Worm (Caenorhabditis elegans) whole organism, young adult: ENCODE results near the gene ech-2.
A peak's percentile ranks its signal among the peaks of the same experiment; 100 is the strongest.

Experiments
- B0336.3 ChIP-seq: fragments of 200-800 bp; sonication (Bioruptor generic); IDR thresholded peaks from 2 replicates; pipeline ENCODE4 v1.3.6; 2022; ENCODE audit warnings: missing genetic modification characterization, missing compliant biosample characterization
- C17E4.6 ChIP-seq: fragments of 200-800 bp; sonication (Bioruptor generic); IDR thresholded peaks from 2 replicates; pipeline ENCODE4 v1.3.6; 2022; ENCODE audit warnings: missing genetic modification reagents, missing genetic modification characterization, missing compliant biosample characterization
- F10E7.11 ChIP-seq: sonication (generic microtip); optimal IDR thresholded peaks from 2 replicates; lab custom pipeline; 2017; ENCODE audit warnings: mild to moderate bottlenecking, missing genetic modification characterization, moderate library complexity, missing compliant biosample characterization
- F39B2.1 ChIP-seq: fragments of 200-800 bp; sonication (Bioruptor generic); IDR thresholded peaks from 2 replicates; pipeline ENCODE4 v1.3.6; 2022; ENCODE audit warnings: missing genetic modification reagents, missing genetic modification characterization, missing compliant biosample characterization
- T07F8.4 ChIP-seq: sonication (generic microtip); optimal IDR thresholded peaks from 2 replicates; lab custom pipeline; 2016; ENCODE audit warnings: mild to moderate bottlenecking, missing genetic modification characterization, moderate library complexity, missing compliant biosample characterization
- T26A5.8 ChIP-seq: sonication (generic microtip); optimal IDR thresholded peaks from 2 replicates; lab custom pipeline; 2016; ENCODE audit warnings: missing genetic modification characterization, missing compliant biosample characterization
- Y53F4B.3 ChIP-seq: fragments of 200-800 bp; sonication (Bioruptor generic); IDR thresholded peaks from 2 replicates; pipeline ENCODE4 v1.3.6; 2022; ENCODE audit warnings: missing genetic modification reagents, missing genetic modification characterization, missing compliant biosample characterization
- Y53G8AR.9 ChIP-seq: fragments of 200-800 bp; sonication (Bioruptor generic); conservative IDR thresholded peaks from 2 replicates; pipeline ENCODE4 v1.3.6; 2022; ENCODE audit warnings: missing genetic modification reagents, missing genetic modification characterization, missing compliant biosample characterization
- aptf-3 ChIP-seq: fragments of 200-800 bp; sonication (Bioruptor generic); IDR thresholded peaks from 2 replicates; pipeline ENCODE4 v1.3.6; 2022; ENCODE audit warnings: missing genetic modification characterization, missing compliant biosample characterization
- attf-3 ChIP-seq: fragments of 200-800 bp; sonication (Bioruptor generic); conservative IDR thresholded peaks from 2 replicates; pipeline ENCODE4 v1.3.6; 2022; ENCODE audit warnings: missing genetic modification reagents, missing genetic modification characterization, missing compliant biosample characterization
- attf-5 ChIP-seq: fragments of 200-800 bp; sonication (Bioruptor generic); optimal IDR thresholded peaks from 2 replicates; lab custom pipeline; 2018; ENCODE audit warnings: mild to moderate bottlenecking, missing genetic modification characterization, missing compliant biosample characterization
- ceh-27 ChIP-seq: fragments of 200-800 bp; sonication (Bioruptor generic); optimal IDR thresholded peaks from 2 replicates; lab custom pipeline; 2018; ENCODE audit warnings: mild to moderate bottlenecking, missing genetic modification characterization, moderate library complexity, missing compliant biosample characterization
- ceh-40 ChIP-seq: fragments of 200-800 bp; sonication (Bioruptor generic); IDR thresholded peaks from 2 replicates; pipeline ENCODE4 v1.3.6; 2022; ENCODE audit warnings: missing genetic modification characterization, missing compliant biosample characterization
- chd-7 ChIP-seq: sonication (generic microtip); optimal IDR thresholded peaks from 2 replicates; lab custom pipeline; 2016; ENCODE audit warnings: mild to moderate bottlenecking, missing genetic modification characterization, moderate library complexity, missing compliant biosample characterization
- die-1 ChIP-seq: sonication (generic microtip); optimal IDR thresholded peaks from 2 replicates; lab custom pipeline; 2016; ENCODE audit warnings: missing genotype, mild to moderate bottlenecking, missing genetic modification characterization, missing compliant biosample characterization
- efl-1 ChIP-seq: fragments of 150-350 bp; optimal IDR thresholded peaks from 2 replicates; lab custom pipeline; 2014; ENCODE audit warnings: missing biosample characterization, missing genetic modification reagents, missing genetic modification characterization
- egl-44 ChIP-seq: fragments of 200-800 bp; sonication (Bioruptor generic); IDR thresholded peaks from 2 replicates; pipeline ENCODE4 v1.3.6; 2022; ENCODE audit warnings: missing genetic modification reagents, missing genetic modification characterization, missing compliant biosample characterization
- fkh-3 ChIP-seq: sonication (generic microtip); optimal IDR thresholded peaks from 2 replicates; lab custom pipeline; 2016; ENCODE audit warnings: mild to moderate bottlenecking, missing genetic modification characterization, missing compliant biosample characterization
- hlh-12 ChIP-seq: sonication (generic microtip); optimal IDR thresholded peaks from 2 replicates; lab custom pipeline; 2016; ENCODE audit warnings: missing genetic modification characterization, missing compliant biosample characterization
- hmg-1.2 ChIP-seq: fragments of 200-800 bp; sonication (Bioruptor generic); IDR thresholded peaks from 2 replicates; pipeline ENCODE4 v1.3.6; 2022; ENCODE audit warnings: missing genetic modification reagents, missing genetic modification characterization, missing compliant biosample characterization
- let-526 ChIP-seq: fragments of 200-800 bp; sonication (Bioruptor generic); IDR thresholded peaks from 2 replicates; pipeline ENCODE4 v1.3.6; 2022; ENCODE audit warnings: missing genetic modification reagents, missing genetic modification characterization, missing compliant biosample characterization
- let-607 ChIP-seq, 2 experiments: fragments of 200-800 bp in 1 of 2; sonication (Bioruptor generic) in 1 of 2; sonication (generic microtip) in 1 of 2; optimal IDR thresholded peaks; 2 replicates each; lab custom pipeline; 2016 to 2018; ENCODE audit warnings: mild to moderate bottlenecking in 2 of 2, missing compliant biosample characterization in 2 of 2, missing genetic modification characterization in 2 of 2, moderate library complexity in 2 of 2, missing genotype in 1 of 2
- lin-40 ChIP-seq: sonication (generic microtip); optimal IDR thresholded peaks from 2 replicates; lab custom pipeline; 2016; ENCODE audit warnings: missing genetic modification characterization, mild to moderate bottlenecking, missing compliant biosample characterization, missing genotype, missing genetic modification reagents
- lir-1 ChIP-seq: fragments of 200-800 bp; sonication (Bioruptor generic); conservative IDR thresholded peaks from 2 replicates; pipeline ENCODE4 v1.3.6; 2022; ENCODE audit warnings: missing genetic modification reagents, missing genetic modification characterization, missing compliant biosample characterization
- madf-6 ChIP-seq: fragments of 200-800 bp; sonication (Bioruptor generic); IDR thresholded peaks from 2 replicates; pipeline ENCODE4 v1.3.6; 2022; ENCODE audit warnings: missing genetic modification reagents, missing genetic modification characterization, missing compliant biosample characterization
- mcd-1 ChIP-seq: fragments of 200-800 bp; sonication (Bioruptor generic); IDR thresholded peaks from 2 replicates; pipeline ENCODE4 v1.3.6; 2022; ENCODE audit warnings: missing genetic modification reagents, missing genetic modification characterization, missing compliant biosample characterization
- mel-28 ChIP-seq: sonication (generic microtip); optimal IDR thresholded peaks from 2 replicates; lab custom pipeline; 2016; ENCODE audit warnings: borderline replicate concordance, mild to moderate bottlenecking, missing genetic modification characterization, missing compliant biosample characterization
- mes-4 ChIP-seq: sonication (generic microtip); optimal IDR thresholded peaks from 2 replicates; lab custom pipeline; 2016; ENCODE audit warnings: missing genotype, missing genetic modification characterization, missing compliant biosample characterization
- nfya-1 ChIP-seq: sonication (generic microtip); optimal IDR thresholded peaks from 2 replicates; lab custom pipeline; 2017; ENCODE audit warnings: antibody characterized with exemption, missing compliant biosample characterization, missing genetic modification characterization, borderline replicate concordance; ENCODE audit not compliant: insufficient read depth
- nfyb-1 ChIP-seq: fragments of 200-800 bp; sonication (Bioruptor generic); IDR thresholded peaks from 2 replicates; pipeline ENCODE4 v1.3.6; 2022; ENCODE audit warnings: missing genetic modification reagents, missing genetic modification characterization, missing compliant biosample characterization
- nhr-27 ChIP-seq: fragments of 200-800 bp; sonication (Bioruptor generic); optimal IDR thresholded peaks from 2 replicates; lab custom pipeline; 2018; ENCODE audit warnings: mild to moderate bottlenecking, missing genetic modification characterization, moderate library complexity, missing compliant biosample characterization
- nhr-80 ChIP-seq: sonication (generic microtip); optimal IDR thresholded peaks from 2 replicates; lab custom pipeline; 2016; ENCODE audit warnings: missing genetic modification characterization, missing compliant biosample characterization
- nhr-90 ChIP-seq: sonication (generic microtip); optimal IDR thresholded peaks from 2 replicates; lab custom pipeline; 2016; ENCODE audit warnings: missing genotype, mild to moderate bottlenecking, missing genetic modification characterization, missing compliant biosample characterization
- pbrm-1 ChIP-seq: fragments of 200-800 bp; sonication (Bioruptor generic); IDR thresholded peaks from 2 replicates; pipeline ENCODE4 v1.3.6; 2022; ENCODE audit warnings: missing genetic modification reagents, missing genetic modification characterization, missing compliant biosample characterization
- rcor-1 ChIP-seq: fragments of 200-800 bp; sonication (Bioruptor generic); IDR thresholded peaks from 2 replicates; pipeline ENCODE4 v1.3.6; 2022; ENCODE audit warnings: missing genetic modification reagents, missing genetic modification characterization, missing compliant biosample characterization
- repo-1 ChIP-seq: sonication (generic microtip); optimal IDR thresholded peaks from 2 replicates; lab custom pipeline; 2017; ENCODE audit warnings: mild to moderate bottlenecking, missing genetic modification characterization, missing compliant biosample characterization
- rpc-1 ChIP-seq, 2 experiments: fragments of 150-350 bp in 1 of 2; sonication (generic microtip) in 1 of 2; optimal IDR thresholded peaks; 2 replicates each; lab custom pipeline; 2014 to 2018; ENCODE audit warnings: missing biosample characterization in 1 of 2, missing genetic modification characterization in 1 of 2, missing genetic modification reagents in 1 of 2, missing genotype in 1 of 2
- sea-2 ChIP-seq: fragments of 200-800 bp; sonication (Bioruptor generic); IDR thresholded peaks from 2 replicates; pipeline ENCODE4 v1.3.6; 2022; ENCODE audit warnings: missing genetic modification characterization, missing compliant biosample characterization
- snpc-4 ChIP-seq, 5 experiments: fragments of 150-350 bp in 1 of 5; sonication (generic microtip) in 4 of 5; optimal IDR thresholded peaks; 2 replicates each; lab custom pipeline; 2014 to 2018; ENCODE audit warnings: missing genetic modification characterization in 5 of 5, missing biosample characterization in 3 of 5, antibody characterized with exemption in 2 of 5, mild to moderate bottlenecking in 2 of 5, missing compliant biosample characterization in 2 of 5, missing genotype in 2 of 5, moderate library complexity in 2 of 5, missing genetic modification reagents in 1 of 5
- sptf-2 ChIP-seq: fragments of 200-800 bp; sonication (Bioruptor generic); optimal IDR thresholded peaks from 2 replicates; lab custom pipeline; 2018; ENCODE audit warnings: mild to moderate bottlenecking, missing genetic modification characterization, missing compliant biosample characterization
- tbp1 ChIP-seq: fragments of 200-800 bp; sonication (Bioruptor generic); optimal IDR thresholded peaks from 2 replicates; lab custom pipeline; 2018; ENCODE audit warnings: mild to moderate bottlenecking, missing genetic modification characterization, missing compliant biosample characterization
- tlf-1 ChIP-seq: fragments of 200-800 bp; sonication (Bioruptor generic); optimal IDR thresholded peaks from 2 replicates; lab custom pipeline; 2018; ENCODE audit warnings: mild to moderate bottlenecking, missing genetic modification characterization, missing compliant biosample characterization
- xnd-1 ChIP-seq: sonication (generic microtip); optimal IDR thresholded peaks from 2 replicates; lab custom pipeline; 2016; ENCODE audit warnings: missing genotype, missing genetic modification reagents, missing genetic modification characterization, missing compliant biosample characterization
- zim-3 ChIP-seq: sonication (generic microtip); optimal IDR thresholded peaks from 2 replicates; lab custom pipeline; 2017; ENCODE audit warnings: mild to moderate bottlenecking, missing genetic modification characterization, moderate library complexity, missing compliant biosample characterization
- ztf-22 ChIP-seq: fragments of 200-800 bp; sonication (Bioruptor generic); optimal IDR thresholded peaks from 2 replicates; lab custom pipeline; 2018; ENCODE audit warnings: mild to moderate bottlenecking, missing genetic modification characterization, moderate library complexity, missing compliant biosample characterization

ech-2 gene

ce11 chrIV:11857159-11857565 lies 1.0 kb upstream of the ech-2 start (continued):
- TF ChIP-seq xnd-1 (tag; lab: Kevin White, UChicago): no peak
- TF ChIP-seq lin-40 (tag; lab: Kevin White, UChicago): peak; percentile 51
- TF ChIP-seq Y53F4B.3 (GFP tag; lab: Robert Waterston, UW): no peak
- TF ChIP-seq egl-44: no peak
- TF ChIP-seq ztf-22: no peak
- no peak; the same call in 1 of the 2 replicates for TF ChIP-seq lir-1
- peak; percentile 78 for TF ChIP-seq mcd-1 (GFP tag; lab: Robert Waterston, UW)
- TF ChIP-seq aptf-3 (GFP tag; lab: Robert Waterston, UW): no peak
- peak; percentile 71; the same call in 1 of the 2 replicates for TF ChIP-seq nfyb-1 (GFP tag; lab: Robert Waterston, UW)
- TF ChIP-seq T26A5.8 (tag; lab: Kevin White, UChicago): no peak
- peak; percentile 56; the same call in 1 of the 2 replicates for TF ChIP-seq rcor-1 (GFP tag; lab: Robert Waterston, UW)
- TF ChIP-seq sptf-2 (GFP tag; lab: Kevin White, UChicago): no peak
- TF ChIP-seq tbp1 (GFP tag; lab: Kevin White, UChicago): peak; percentile 39
- no peak for TF ChIP-seq rpc-1 (optimal IDR thresholded peaks at IDR 0.05; lab: Kevin White, UChicago)
- TF ChIP-seq rpc-1 (tag; optimal IDR thresholded peaks at IDR 0.05; lab: Kevin White, UChicago): no peak

- no peak for TF ChIP-seq madf-6 (GFP tag; lab: Robert Waterston, UW)
- TF ChIP-seq zim-3 (tag; lab: Kevin White, UChicago): no peak
- TF ChIP-seq efl-1 (GFP tag; lab: Kevin White, UChicago): no peak
- TF ChIP-seq C17E4.6 (GFP tag; lab: Robert Waterston, UW): no peak
- no peak for TF ChIP-seq nfya-1 (tag; lab: Kevin White, UChicago)
- TF ChIP-seq hlh-12: no peak
- TF ChIP-seq B0336.3 (GFP tag; lab: Robert Waterston, UW): no peak
- no peak for TF ChIP-seq F39B2.1 (GFP tag; lab: Robert Waterston, UW)
- no peak for TF ChIP-seq let-526 (GFP tag; lab: Robert Waterston, UW)
- TF ChIP-seq F10E7.11 (tag; lab: Kevin White, UChicago): no peak
- TF ChIP-seq ztf-22: no peak
- TF ChIP-seq nhr-90 (tag; lab: Kevin White, UChicago): no peak
- TF ChIP-seq mel-28: no peak
Observed at ce11 chrIV:11855424-11855823, 727 bp downstream of the ech-2 start.

- TF ChIP-seq sea-2 (GFP tag; lab: Robert Waterston, UW) (no peak), Y53G8AR.9 (0 out of 2 replicates have a peak, but pooled peaks have one; percentile 45), repo-1 (tag; lab: Kevin White, UChicago) (no peak), attf-3 (GFP tag; lab: Robert Waterston, UW) (no peak), ceh-27 (GFP tag; lab: Kevin White, UChicago) (peak; percentile 45), rcor-1 (GFP tag; lab: Robert Waterston, UW) (no peak), fkh-3 (no peak), T07F8.4 (no peak), mes-4 (no peak), pbrm-1 (0 out of 2 replicates have a peak, but pooled peaks have one; percentile 6), let-607 (tag; optimal IDR thresholded peaks at IDR 0.05; lab: Kevin White, UChicago) (peak in 1 of 2 experiments; percentile 16), hmg-1.2 (GFP tag; lab: Robert Waterston, UW) (peak; percentile 25; the same call in 1 of the 2 replicates), mcd-1 (GFP tag; lab: Robert Waterston, UW) (peak; percentile 88), tlf-1 (peak; percentile 50), nhr-80 (tag; lab: Kevin White, UChicago) (peak; percentile 37), chd-7 (tag; lab: Kevin White, UChicago) (no peak), die-1 (tag; lab: Kevin White, UChicago) (no peak), nhr-27 (tag; lab: Kevin White, UChicago) (no peak), snpc-4 (GFP tag; optimal IDR thresholded peaks at IDR 0.05; lab: Kevin White, UChicago) (no peak), snpc-4 (tag; optimal IDR thresholded peaks at IDR 0.05; lab: Kevin White, UChicago) (peak in 2 of 4 experiments; percentile 8 to 25), ceh-40 (GFP tag; lab: Robert Waterston, UW) (no peak), ztf-22 (no peak), attf-5 (GFP tag; lab: Kevin White, UChicago) (peak; percentile 58), C17E4.6 (GFP tag; lab: Robert Waterston, UW) (no peak)
Observed at ce11 chrIV:11854777-11855176, 1.4 kb downstream of the ech-2 start, which contains the start of gene tag-30. Gene tag-30, minus strand, starts transcription at chrIV:11855159.
